Fruit fly (Drosophila melanogaster): Measurements from ENCODE around the gene CG42680.

Gene CG42680

DNA sequence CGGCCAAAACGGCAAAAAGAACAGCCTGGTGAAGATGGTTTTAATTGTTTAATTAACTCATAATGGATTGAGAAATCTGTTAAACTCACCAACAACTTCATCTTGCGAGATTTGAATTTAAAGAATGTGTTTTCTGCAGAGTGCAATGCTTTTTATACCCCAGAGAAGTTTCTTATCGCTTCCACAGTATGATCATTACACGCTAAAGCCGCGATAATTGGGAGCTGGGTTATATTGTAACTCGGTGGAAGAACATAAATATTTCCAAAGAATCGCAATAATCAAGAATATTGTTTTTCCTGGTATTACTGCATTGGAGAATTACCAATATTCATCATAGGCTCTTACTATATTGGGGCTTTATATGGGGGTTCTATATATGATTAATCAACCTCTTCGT is at the start of gene CG42680:
Gene CG42680, minus strand, starts transcription at position 101 of the 400 bp plus-strand sequence.
- TF ChIP-seq CG8478 (optimal IDR thresholded peaks at IDR 0.05) (no peak), CTCF (optimal IDR thresholded peaks at IDR 0.05) (no peak)

DNA sequence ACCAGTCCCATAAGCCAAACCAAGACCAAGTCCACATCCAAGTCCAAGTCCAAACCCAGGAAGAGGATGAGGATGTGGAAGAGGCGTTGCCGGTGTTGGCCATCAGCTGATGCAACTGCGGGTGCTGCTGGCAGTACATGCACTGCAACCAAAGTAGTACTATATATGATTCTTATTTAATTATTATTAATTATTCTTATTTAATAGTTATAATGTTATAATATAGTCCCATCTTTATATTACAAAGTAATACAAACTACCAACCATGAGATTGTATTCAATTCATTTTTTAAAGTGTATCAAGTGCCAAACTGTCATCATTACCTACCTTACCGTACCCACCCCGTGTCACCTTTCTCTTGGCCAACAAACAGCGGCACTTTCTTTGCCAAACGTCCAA is 47.0 kb upstream of the CG42680 start:
- TF ChIP-seq CTCF (optimal IDR thresholded peaks at IDR 0.05), result no peak
- no peak for TF ChIP-seq CG8478 (optimal IDR thresholded peaks at IDR 0.05)

DNA sequence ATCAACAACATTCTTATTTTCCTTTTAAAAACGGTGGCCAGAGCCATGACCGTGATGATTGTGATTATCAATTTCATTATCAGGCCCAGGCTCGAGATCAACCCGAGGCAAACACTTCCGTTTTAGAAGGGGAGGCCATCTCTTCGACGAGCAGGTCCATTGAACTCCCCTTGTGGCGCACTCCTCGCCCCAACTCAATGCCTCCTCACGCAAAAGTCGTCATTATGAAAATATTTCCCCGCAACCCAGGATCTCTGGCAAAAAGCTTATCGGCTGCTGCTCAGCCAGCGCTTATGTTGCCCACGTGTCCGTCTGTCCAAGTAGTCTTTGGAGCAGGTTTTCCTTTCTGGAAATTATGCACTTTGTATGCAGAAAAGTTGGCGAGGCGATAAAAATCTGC is 44.8 kb upstream of the CG42680 start:
- no peak for TF ChIP-seq CTCF (optimal IDR thresholded peaks at IDR 0.05)
- no peak for TF ChIP-seq CG8478 (optimal IDR thresholded peaks at IDR 0.05)

DNA sequence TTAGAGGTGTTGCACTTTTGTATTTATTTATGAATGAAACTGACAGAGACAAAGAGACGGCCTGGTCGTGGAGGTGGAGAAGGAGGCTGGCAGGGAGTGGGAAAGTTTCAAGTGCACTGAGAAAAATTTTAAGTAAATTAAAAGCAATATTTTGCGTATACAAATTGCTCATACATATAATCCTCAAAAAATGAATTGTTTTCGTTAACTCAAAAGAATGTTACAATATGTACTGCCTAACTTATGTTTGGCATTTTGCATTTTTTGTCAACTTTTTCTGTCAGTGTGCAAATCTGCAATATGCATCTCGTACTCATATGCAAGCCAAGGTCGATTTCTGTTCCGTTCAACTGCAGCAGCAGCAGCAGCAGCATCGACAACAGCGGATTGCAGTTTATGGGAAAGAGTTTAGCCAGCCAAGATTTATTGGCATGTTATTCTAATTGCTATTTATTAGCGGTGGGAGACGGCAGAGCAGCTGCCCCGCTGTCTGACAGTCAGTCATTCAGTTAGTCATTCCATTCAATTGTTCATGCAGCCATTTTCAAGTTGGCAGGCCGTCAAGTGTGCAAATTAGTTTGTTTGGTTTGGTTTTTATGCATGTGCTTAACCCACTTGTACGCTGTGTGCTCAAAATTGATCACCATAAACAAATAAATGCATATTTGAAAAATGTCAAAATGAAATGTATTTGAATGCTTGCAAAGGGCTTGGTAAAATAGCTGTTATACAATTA is 43.1 kb upstream of the CG42680 start:
- no peak for TF ChIP-seq CTCF (optimal IDR thresholded peaks at IDR 0.05)
- TF ChIP-seq CG8478 (optimal IDR thresholded peaks at IDR 0.05), result no peak

DNA sequence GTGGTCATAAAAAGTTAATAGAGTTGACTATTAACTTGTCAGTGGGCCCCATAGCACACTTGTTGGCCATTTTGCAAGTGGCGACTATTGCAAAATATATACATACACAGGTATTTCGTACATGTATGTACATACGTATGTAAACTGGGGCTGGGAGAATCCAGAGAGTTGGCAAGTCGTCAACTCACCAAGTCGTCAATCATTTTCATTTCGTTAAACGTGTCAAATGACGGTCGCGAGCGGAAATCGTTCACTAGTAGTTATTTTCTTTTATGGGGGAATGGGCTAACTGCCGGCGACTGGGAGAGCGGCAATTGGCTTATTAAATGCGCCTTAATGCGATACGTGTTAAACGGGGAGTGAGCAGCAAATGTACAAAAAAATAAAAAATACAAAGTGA is 40.7 kb upstream of the CG42680 start:
- TF ChIP-seq CG8478 (optimal IDR thresholded peaks at IDR 0.05), result no peak
- no peak for TF ChIP-seq CTCF (optimal IDR thresholded peaks at IDR 0.05)

DNA sequence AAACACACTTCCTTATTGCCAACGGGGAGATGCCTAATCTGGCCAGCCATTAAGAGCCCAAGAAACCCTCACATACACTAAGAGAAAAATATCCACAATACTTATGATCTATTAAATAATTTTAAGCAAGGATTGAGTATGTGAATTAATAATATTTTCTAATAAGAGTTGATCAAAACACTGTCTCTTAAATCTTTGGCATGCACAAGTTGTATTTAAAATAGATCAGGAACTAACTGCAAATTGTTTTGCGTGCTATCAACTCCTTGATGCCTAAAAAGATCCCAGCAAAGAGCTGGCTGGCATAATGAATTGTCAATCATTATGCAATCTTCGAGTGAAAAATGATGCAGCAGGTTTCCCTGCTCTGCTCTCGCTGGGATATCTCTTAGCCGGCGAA is 39.1 kb upstream of the CG42680 start:
- TF ChIP-seq CTCF (optimal IDR thresholded peaks at IDR 0.05) (no peak), CG8478 (optimal IDR thresholded peaks at IDR 0.05) (no peak)

DNA sequence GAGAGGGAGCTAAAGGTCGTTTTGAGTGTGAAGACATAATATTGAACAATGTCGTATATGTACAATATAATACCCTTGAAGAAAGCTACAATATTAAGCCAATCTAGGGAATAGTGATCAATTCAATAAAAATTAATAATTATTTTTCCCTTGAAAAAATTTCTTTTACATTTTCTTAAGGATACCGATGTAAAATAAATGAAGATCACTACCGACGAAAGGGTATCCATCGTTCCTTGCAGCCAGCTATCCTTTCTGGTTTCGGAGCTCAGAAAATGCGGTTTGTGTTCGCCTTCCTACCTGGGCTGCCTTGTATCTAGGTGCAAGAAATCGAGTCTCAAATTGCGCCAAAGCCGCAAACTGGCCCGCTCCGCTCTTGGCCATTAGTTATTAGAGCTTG is 36.6 kb upstream of the CG42680 start:
- TF ChIP-seq CTCF (optimal IDR thresholded peaks at IDR 0.05) (no peak), CG8478 (optimal IDR thresholded peaks at IDR 0.05) (no peak)

DNA sequence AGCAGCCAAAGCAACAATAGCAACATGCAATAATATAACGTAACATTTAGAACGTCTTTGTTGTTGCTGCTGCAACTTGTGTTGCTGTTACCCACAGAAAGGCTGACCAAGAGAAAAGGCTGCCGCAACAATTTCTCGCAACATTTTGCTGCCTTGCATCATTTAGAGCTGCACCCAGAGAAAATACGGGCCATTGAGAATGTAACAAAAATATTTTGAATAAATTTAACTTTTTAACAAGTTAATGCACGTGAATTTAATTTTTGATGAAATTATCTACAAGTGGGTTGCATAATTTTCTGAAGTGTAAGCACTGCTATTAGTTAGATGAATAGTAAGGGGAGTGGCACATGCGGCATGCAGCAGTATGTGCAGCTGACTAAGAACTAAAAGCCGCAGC is 35.8 kb upstream of the CG42680 start:
- TF ChIP-seq CTCF (optimal IDR thresholded peaks at IDR 0.05), result no peak

DNA sequence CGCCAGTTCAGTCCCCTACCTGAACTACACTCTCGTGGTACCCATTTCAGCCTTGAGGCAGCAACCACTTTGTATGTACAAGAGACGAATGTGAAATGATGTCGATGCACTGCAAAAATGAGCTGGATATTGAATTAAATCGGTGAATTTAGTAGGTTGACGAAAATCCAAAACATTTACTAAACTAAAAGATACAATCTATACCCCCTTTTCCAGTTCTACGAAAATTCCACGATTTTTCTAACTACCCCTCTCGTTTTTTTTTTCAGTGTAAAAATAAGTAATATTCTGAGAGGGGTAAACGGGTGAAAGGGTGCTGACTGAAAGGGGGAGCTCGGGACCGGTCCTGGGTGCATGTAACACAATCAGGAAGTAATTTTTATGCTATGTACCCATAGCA is 34.1 kb upstream of the CG42680 start:
- TF ChIP-seq CTCF (optimal IDR thresholded peaks at IDR 0.05), result no peak
- no peak for TF ChIP-seq CG8478 (optimal IDR thresholded peaks at IDR 0.05)

DNA sequence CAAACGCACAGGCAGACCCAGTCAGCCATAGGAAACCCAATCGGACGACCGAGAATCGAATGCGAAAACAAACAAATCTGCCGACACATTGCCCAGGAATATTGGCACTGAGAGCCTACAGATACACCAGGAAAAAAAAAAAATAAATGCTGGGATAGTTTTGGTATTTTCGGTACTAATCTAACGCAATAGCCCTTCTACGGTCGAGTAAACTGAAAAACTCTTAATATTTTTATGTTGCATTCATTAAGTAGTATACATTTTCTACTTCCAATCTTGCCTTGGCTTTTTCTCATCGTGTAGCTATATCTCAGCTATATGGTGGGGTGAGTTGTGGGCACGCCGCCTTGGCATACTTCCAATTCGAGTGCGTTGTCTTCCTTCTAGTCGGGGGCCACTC is 31.6 kb upstream of the CG42680 start:
- TF ChIP-seq CG8478 (optimal IDR thresholded peaks at IDR 0.05) (no peak), CTCF (optimal IDR thresholded peaks at IDR 0.05) (no peak)

DNA sequence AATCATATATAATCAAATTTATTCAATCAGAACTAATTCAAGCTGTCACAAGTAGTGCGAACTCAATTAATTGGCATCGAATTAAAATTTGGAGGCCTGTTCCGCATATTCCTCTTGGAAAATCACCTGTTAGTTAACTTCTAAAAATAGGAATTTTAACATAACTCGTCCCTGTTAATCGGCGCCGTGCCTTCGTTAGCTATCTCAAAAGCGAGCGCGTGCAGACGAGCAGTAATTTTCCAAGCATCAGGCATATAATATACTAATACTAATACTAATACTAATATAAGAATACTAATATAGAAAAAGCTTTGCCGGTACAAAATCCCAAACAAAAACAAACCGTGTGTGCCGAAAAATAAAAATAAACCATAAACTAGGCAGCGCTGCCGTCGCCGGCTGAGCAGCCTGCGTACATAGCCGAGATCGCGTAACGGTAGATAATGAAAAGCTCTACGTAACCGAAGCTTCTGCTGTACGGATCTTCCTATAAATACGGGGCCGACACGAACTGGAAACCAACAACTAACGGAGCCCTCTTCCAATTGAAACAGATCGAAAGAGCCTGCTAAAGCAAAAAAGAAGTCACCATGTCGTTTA is 27.8 kb upstream of the CG42680 start:
- TF ChIP-seq CG8478 (optimal IDR thresholded peaks at IDR 0.05), result no peak
- no peak for TF ChIP-seq CTCF (optimal IDR thresholded peaks at IDR 0.05)

DNA sequence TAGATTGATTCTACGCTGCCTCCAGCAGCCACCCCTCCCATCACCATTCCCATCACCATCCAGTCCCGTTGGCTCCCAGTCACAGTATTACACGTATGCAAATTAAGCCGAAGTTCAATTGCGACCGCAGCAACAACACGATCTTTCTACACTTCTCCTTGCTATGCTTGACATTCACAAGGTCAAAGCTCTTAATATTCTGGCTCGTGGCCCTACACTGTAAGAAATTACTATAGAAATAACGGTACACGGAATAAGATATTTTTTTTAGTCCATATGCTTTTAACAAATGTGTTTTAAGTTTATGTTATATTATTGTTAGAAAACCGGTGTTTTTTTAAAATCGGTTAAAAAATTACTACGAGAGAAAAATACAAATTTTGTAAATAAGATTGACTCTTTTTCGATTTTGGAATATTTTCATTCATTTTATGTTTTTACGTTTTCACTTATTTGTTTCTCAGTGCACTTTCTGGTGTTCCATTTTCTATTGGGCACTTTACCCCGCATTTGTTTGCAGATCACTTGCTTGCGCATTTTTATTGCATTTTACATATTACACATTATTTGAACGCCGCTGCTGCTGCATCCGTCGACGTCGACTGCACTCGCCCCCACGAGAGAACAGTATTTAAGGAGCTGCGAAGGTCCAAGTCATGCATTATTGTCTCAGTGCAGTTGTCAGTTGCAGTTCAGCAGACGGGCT is 27.0 kb upstream of the CG42680 start, which contains the start of the genes Adh and Adhr:
Gene Adh, plus strand, starts transcription at position 656 of the 706 bp plus-strand sequence.
Gene Adhr, plus strand, starts transcription at position 656 of the 706 bp plus-strand sequence.
- TF ChIP-seq CTCF (optimal IDR thresholded peaks at IDR 0.05) (no peak), CG8478 (optimal IDR thresholded peaks at IDR 0.05) (no peak)

DNA sequence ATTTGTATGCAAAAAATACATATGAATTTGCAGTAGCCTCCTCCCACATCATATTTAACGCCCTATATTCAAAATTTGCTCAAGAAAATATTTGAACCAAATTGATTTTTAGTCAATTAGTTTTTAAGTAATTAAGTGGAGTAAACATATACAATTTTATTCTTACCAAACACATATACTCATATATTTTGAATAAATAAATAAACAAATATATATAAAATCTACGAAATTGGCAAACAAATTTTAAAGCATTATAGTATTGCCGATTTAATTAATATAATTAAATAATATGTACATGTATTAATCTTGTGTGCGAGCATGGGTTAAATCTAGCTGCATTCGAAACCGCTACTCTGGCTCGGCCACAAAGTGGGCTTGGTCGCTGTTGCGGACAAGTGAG is 26.4 kb upstream of the CG42680 start:
- TF ChIP-seq CTCF (optimal IDR thresholded peaks at IDR 0.05) (no peak), CG8478 (optimal IDR thresholded peaks at IDR 0.05) (no peak)

DNA sequence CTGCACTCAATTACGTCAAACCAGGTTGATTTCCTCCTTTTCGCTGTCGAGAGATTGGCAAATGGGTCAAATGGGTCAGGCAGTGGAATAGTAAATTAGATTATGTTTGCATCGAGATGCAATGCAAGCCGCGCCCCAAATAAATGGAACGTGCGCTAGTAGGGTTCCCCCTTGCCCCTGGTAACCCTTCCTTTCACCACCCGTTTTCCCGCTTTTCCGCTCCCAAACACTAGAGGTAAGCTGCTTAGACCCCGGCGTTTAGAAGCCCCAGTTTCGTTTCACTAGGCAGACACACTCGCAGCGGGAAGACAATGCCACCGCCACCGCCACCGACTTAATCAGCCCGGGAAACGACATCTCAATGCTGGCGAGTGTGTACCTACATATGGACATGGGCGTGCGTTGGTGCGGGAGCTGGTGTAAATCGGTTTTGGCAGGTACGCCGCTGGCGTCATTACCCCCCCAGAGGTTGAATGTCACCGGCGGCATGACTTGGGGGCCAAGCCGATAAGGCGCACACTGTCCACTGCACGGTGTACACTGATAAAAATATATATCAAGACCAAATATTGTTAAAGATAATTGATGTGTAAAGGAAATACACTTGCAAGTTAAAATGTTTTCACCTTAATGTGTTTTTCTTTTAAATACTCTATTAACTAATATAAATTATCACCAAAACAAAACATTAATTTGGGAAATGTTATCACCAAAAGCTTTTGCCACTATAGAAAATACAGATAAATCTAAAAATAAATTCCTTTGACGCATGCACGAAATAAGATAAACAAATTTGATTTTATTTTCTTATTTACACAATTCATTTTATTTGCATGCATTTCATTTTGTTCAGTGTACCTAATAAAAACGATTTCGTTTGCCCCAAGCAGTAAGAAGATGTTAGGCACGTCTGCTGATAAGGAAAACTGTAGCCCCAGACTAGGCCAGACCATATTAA is 25.2 kb upstream of the CG42680 start:
- TF ChIP-seq CTCF (optimal IDR thresholded peaks at IDR 0.05) (no peak), CG8478 (optimal IDR thresholded peaks at IDR 0.05) (no peak)

All from S2 (cell line).